Worm (Caenorhabditis elegans) whole organism, young adult: ENCODE results near the gene pqn-27.
A peak's percentile ranks its signal among the peaks of the same experiment; 100 is the strongest.

Experiments used
- B0019.2 ChIP-seq: fragments of 200-800 bp; sonication (Bioruptor generic); conservative IDR thresholded peaks from 2 replicates; pipeline ENCODE4 v1.3.6; 2022; ENCODE audit warnings: missing genetic modification reagents, missing genetic modification characterization, missing compliant biosample characterization
- B0035.1 ChIP-seq: sonication (generic microtip); optimal IDR thresholded peaks from 2 replicates; lab custom pipeline; 2016; ENCODE audit warnings: missing genetic modification characterization, mild to moderate bottlenecking, missing compliant biosample characterization, missing genotype, missing genetic modification reagents
- C17E4.6 ChIP-seq: fragments of 200-800 bp; sonication (Bioruptor generic); IDR thresholded peaks from 2 replicates; pipeline ENCODE4 v1.3.6; 2022; ENCODE audit warnings: missing genetic modification reagents, missing genetic modification characterization, missing compliant biosample characterization
- F22D6.2 ChIP-seq: sonication (generic microtip); optimal IDR thresholded peaks from 2 replicates; lab custom pipeline; 2016; ENCODE audit warnings: mild to moderate bottlenecking, missing genetic modification characterization, missing compliant biosample characterization
- F39B2.1 ChIP-seq: fragments of 200-800 bp; sonication (Bioruptor generic); IDR thresholded peaks from 2 replicates; pipeline ENCODE4 v1.3.6; 2022; ENCODE audit warnings: missing genetic modification reagents, missing genetic modification characterization, missing compliant biosample characterization
- F49E8.2 ChIP-seq: sonication (generic microtip); optimal IDR thresholded peaks from 3 replicates; lab custom pipeline; 2017; ENCODE audit warnings: missing genetic modification characterization, mild to moderate bottlenecking, missing compliant biosample characterization, antibody characterized with exemption, moderate library complexity; ENCODE audit not compliant: insufficient read depth
- F57C9.4 ChIP-seq: sonication (generic microtip); optimal IDR thresholded peaks from 2 replicates; lab custom pipeline; 2017; ENCODE audit warnings: mild to moderate bottlenecking, missing genetic modification characterization, missing compliant biosample characterization
- K11D2.4 ChIP-seq: fragments of 200-800 bp; sonication (Bioruptor generic); IDR thresholded peaks from 2 replicates; pipeline ENCODE4 v1.3.6; 2022; ENCODE audit warnings: missing genetic modification reagents, missing genetic modification characterization, missing compliant biosample characterization
- Y53G8AR.9 ChIP-seq: fragments of 200-800 bp; sonication (Bioruptor generic); conservative IDR thresholded peaks from 2 replicates; pipeline ENCODE4 v1.3.6; 2022; ENCODE audit warnings: missing genetic modification reagents, missing genetic modification characterization, missing compliant biosample characterization
- ZK185.1 ChIP-seq: sonication (generic microtip); optimal IDR thresholded peaks from 2 replicates; lab custom pipeline; 2016; ENCODE audit warnings: mild to moderate bottlenecking, missing genetic modification characterization, missing compliant biosample characterization; ENCODE audit not compliant: poor library complexity, severe bottlenecking
- atf-7 ChIP-seq: sonication (generic microtip); optimal IDR thresholded peaks from 2 replicates; lab custom pipeline; 2017; ENCODE audit warnings: mild to moderate bottlenecking, missing genetic modification characterization, missing compliant biosample characterization
- athp-1 ChIP-seq: sonication (generic microtip); optimal IDR thresholded peaks from 2 replicates; lab custom pipeline; 2017; ENCODE audit warnings: mild to moderate bottlenecking, missing genetic modification characterization, missing compliant biosample characterization
- attf-3 ChIP-seq: fragments of 200-800 bp; sonication (Bioruptor generic); conservative IDR thresholded peaks from 2 replicates; pipeline ENCODE4 v1.3.6; 2022; ENCODE audit warnings: missing genetic modification reagents, missing genetic modification characterization, missing compliant biosample characterization
- cebp-1 ChIP-seq, 2 experiments: fragments of 200-800 bp in 1 of 2; sonication (Bioruptor generic) in 1 of 2; sonication (generic microtip) in 1 of 2; IDR thresholded peaks in 1 of 2; optimal IDR thresholded peaks in 1 of 2; 2 replicates each; pipeline versions ENCODE4 v1.3.6 to Lab custom; 2017 to 2022; ENCODE audit warnings: missing compliant biosample characterization in 2 of 2, missing genetic modification characterization in 2 of 2, mild to moderate bottlenecking in 1 of 2, missing genetic modification reagents in 1 of 2, moderate library complexity in 1 of 2
- cebp-2 ChIP-seq: fragments of 200-800 bp; sonication (Bioruptor generic); IDR thresholded peaks from 2 replicates; pipeline ENCODE4 v1.3.6; 2022; ENCODE audit warnings: missing genetic modification characterization, missing compliant biosample characterization
- ceh-100 ChIP-seq: fragments of 200-800 bp; sonication (Bioruptor generic); IDR thresholded peaks from 2 replicates; pipeline ENCODE4 v1.3.6; 2022; ENCODE audit warnings: missing genetic modification reagents, missing genetic modification characterization, missing compliant biosample characterization
- ceh-40 ChIP-seq: fragments of 200-800 bp; sonication (Bioruptor generic); IDR thresholded peaks from 2 replicates; pipeline ENCODE4 v1.3.6; 2022; ENCODE audit warnings: missing genetic modification characterization, missing compliant biosample characterization
- egl-44 ChIP-seq: fragments of 200-800 bp; sonication (Bioruptor generic); IDR thresholded peaks from 2 replicates; pipeline ENCODE4 v1.3.6; 2022; ENCODE audit warnings: missing genetic modification reagents, missing genetic modification characterization, missing compliant biosample characterization
- ets-4 ChIP-seq: fragments of 200-800 bp; sonication (Bioruptor generic); optimal IDR thresholded peaks from 2 replicates; lab custom pipeline; 2018; ENCODE audit warnings: mild to moderate bottlenecking, missing genetic modification characterization, missing compliant biosample characterization
- hmg-1.2 ChIP-seq: fragments of 200-800 bp; sonication (Bioruptor generic); IDR thresholded peaks from 2 replicates; pipeline ENCODE4 v1.3.6; 2022; ENCODE audit warnings: missing genetic modification reagents, missing genetic modification characterization, missing compliant biosample characterization
- lin-35 ChIP-seq, 3 experiments: fragments of 150-350 bp in 2 of 3; sonication (generic microtip) in 1 of 3; optimal IDR thresholded peaks; 2 replicates each; lab custom pipeline; 2014 to 2018; ENCODE audit warnings: missing biosample characterization in 3 of 3, missing genetic modification characterization in 3 of 3, missing genetic modification reagents in 3 of 3
- lin-54 ChIP-seq: fragments of 200-800 bp; sonication (Bioruptor generic); optimal IDR thresholded peaks from 2 replicates; lab custom pipeline; 2018; ENCODE audit warnings: mild to moderate bottlenecking, missing genetic modification characterization, missing compliant biosample characterization
- lsl-1 ChIP-seq: fragments of 200-800 bp; sonication (Bioruptor generic); optimal IDR thresholded peaks from 2 replicates; lab custom pipeline; 2018; ENCODE audit warnings: mild to moderate bottlenecking, missing genetic modification characterization, moderate library complexity, missing compliant biosample characterization
- madf-6 ChIP-seq: fragments of 200-800 bp; sonication (Bioruptor generic); IDR thresholded peaks from 2 replicates; pipeline ENCODE4 v1.3.6; 2022; ENCODE audit warnings: missing genetic modification reagents, missing genetic modification characterization, missing compliant biosample characterization
- mcd-1 ChIP-seq: fragments of 200-800 bp; sonication (Bioruptor generic); IDR thresholded peaks from 2 replicates; pipeline ENCODE4 v1.3.6; 2022; ENCODE audit warnings: missing genetic modification reagents, missing genetic modification characterization, missing compliant biosample characterization
- mes-4 ChIP-seq: sonication (generic microtip); optimal IDR thresholded peaks from 2 replicates; lab custom pipeline; 2016; ENCODE audit warnings: missing genotype, missing genetic modification characterization, missing compliant biosample characterization
- mxl-1 ChIP-seq: sonication (generic microtip); optimal IDR thresholded peaks from 2 replicates; lab custom pipeline; 2016; ENCODE audit warnings: missing genetic modification characterization, missing compliant biosample characterization
- nhr-120 ChIP-seq: fragments of 200-800 bp; sonication (Bioruptor generic); IDR thresholded peaks from 2 replicates; pipeline ENCODE4 v1.3.6; 2022; ENCODE audit warnings: missing genetic modification characterization, missing compliant biosample characterization
- nhr-179 ChIP-seq: sonication (generic microtip); optimal IDR thresholded peaks from 2 replicates; lab custom pipeline; 2016; ENCODE audit warnings: mild to moderate bottlenecking, missing genetic modification characterization, missing compliant biosample characterization
- nhr-80 ChIP-seq: sonication (generic microtip); optimal IDR thresholded peaks from 2 replicates; lab custom pipeline; 2016; ENCODE audit warnings: missing genetic modification characterization, missing compliant biosample characterization
- nhr-90 ChIP-seq: sonication (generic microtip); optimal IDR thresholded peaks from 2 replicates; lab custom pipeline; 2016; ENCODE audit warnings: missing genotype, mild to moderate bottlenecking, missing genetic modification characterization, missing compliant biosample characterization
- repo-1 ChIP-seq: sonication (generic microtip); optimal IDR thresholded peaks from 2 replicates; lab custom pipeline; 2017; ENCODE audit warnings: mild to moderate bottlenecking, missing genetic modification characterization, missing compliant biosample characterization
- sdz-38 ChIP-seq: sonication (generic microtip); optimal IDR thresholded peaks from 2 replicates; lab custom pipeline; 2016; ENCODE audit warnings: missing genotype, missing genetic modification characterization, missing compliant biosample characterization
- sea-2 ChIP-seq: fragments of 200-800 bp; sonication (Bioruptor generic); IDR thresholded peaks from 2 replicates; pipeline ENCODE4 v1.3.6; 2022; ENCODE audit warnings: missing genetic modification characterization, missing compliant biosample characterization
- snpc-1.3 ChIP-seq: sonication (generic microtip); optimal IDR thresholded peaks from 2 replicates; lab custom pipeline; 2017; ENCODE audit warnings: missing genetic modification characterization, mild to moderate bottlenecking, missing compliant biosample characterization, antibody characterized with exemption, moderate library complexity, missing genotype, missing genetic modification reagents; ENCODE audit not compliant: insufficient read depth
- snpc-3.4 ChIP-seq: sonication (generic microtip); optimal IDR thresholded peaks from 2 replicates; lab custom pipeline; 2017; ENCODE audit warnings: missing genetic modification characterization, mild to moderate bottlenecking, missing compliant biosample characterization, antibody characterized with exemption, moderate library complexity, missing genotype, missing genetic modification reagents
- snpc-4 ChIP-seq, 5 experiments: fragments of 150-350 bp in 1 of 5; sonication (generic microtip) in 4 of 5; optimal IDR thresholded peaks; 2 replicates each; lab custom pipeline; 2014 to 2018; ENCODE audit warnings: missing genetic modification characterization in 5 of 5, missing biosample characterization in 3 of 5, antibody characterized with exemption in 2 of 5, mild to moderate bottlenecking in 2 of 5, missing compliant biosample characterization in 2 of 5, missing genotype in 2 of 5, moderate library complexity in 2 of 5, missing genetic modification reagents in 1 of 5
- tbp1 ChIP-seq: fragments of 200-800 bp; sonication (Bioruptor generic); optimal IDR thresholded peaks from 2 replicates; lab custom pipeline; 2018; ENCODE audit warnings: mild to moderate bottlenecking, missing genetic modification characterization, missing compliant biosample characterization
- tbx-9 ChIP-seq: sonication (generic microtip); optimal IDR thresholded peaks from 2 replicates; lab custom pipeline; 2016; ENCODE audit warnings: borderline replicate concordance, missing genetic modification characterization, inconsistent platforms, missing compliant biosample characterization
- unc-62 ChIP-seq: fragments of 150-350 bp; optimal IDR thresholded peaks from 2 replicates; lab custom pipeline; 2014; ENCODE audit warnings: missing biosample characterization, missing genetic modification reagents, missing genetic modification characterization
- zfh-2 ChIP-seq: fragments of 200-800 bp; sonication (Bioruptor generic); conservative IDR thresholded peaks from 2 replicates; pipeline ENCODE4 v1.3.6; 2022; ENCODE audit warnings: missing genetic modification reagents, missing genetic modification characterization, missing compliant biosample characterization
- ztf-26 ChIP-seq: sonication (generic microtip); optimal IDR thresholded peaks from 2 replicates; lab custom pipeline; 2017; ENCODE audit warnings: missing genetic modification characterization, missing compliant biosample characterization
- ztf-6 ChIP-seq: fragments of 200-800 bp; sonication (Bioruptor generic); IDR thresholded peaks from 2 replicates; pipeline ENCODE4 v1.3.6; 2022; ENCODE audit warnings: missing genetic modification reagents, missing genetic modification characterization, missing compliant biosample characterization

pqn-27 gene

DNA sequence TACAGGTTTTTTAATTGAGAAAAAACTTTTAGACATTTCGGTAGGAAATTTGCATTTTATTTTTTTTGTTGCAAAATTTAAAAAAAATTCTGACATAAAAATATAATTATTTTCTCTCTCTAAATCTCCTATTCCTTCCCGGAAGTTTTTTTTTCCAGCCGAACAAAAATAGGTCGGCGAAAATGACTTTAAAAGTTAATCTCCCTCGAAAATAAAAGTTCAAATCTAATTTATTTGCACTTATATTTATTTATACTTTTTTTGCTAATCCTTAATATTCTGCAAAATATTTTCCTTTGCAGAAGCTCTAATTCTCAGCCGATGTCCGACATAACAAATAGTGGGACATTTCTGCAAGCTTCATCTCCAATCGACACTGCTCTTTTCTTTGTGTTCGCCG is 41.1 kb upstream of the pqn-27 start, which contains the start of gene F45H10.5:
Gene F45H10.5 (plus strand): TSS at position 301 of the 400 bp plus-strand sequence.
- TF ChIP-seq Y53G8AR.9 (GFP tag; lab: Robert Waterston, UW) (no peak), nhr-120 (no peak), K11D2.4 (no peak), F57C9.4 (tag; lab: Kevin White, UChicago) (no peak)

DNA sequence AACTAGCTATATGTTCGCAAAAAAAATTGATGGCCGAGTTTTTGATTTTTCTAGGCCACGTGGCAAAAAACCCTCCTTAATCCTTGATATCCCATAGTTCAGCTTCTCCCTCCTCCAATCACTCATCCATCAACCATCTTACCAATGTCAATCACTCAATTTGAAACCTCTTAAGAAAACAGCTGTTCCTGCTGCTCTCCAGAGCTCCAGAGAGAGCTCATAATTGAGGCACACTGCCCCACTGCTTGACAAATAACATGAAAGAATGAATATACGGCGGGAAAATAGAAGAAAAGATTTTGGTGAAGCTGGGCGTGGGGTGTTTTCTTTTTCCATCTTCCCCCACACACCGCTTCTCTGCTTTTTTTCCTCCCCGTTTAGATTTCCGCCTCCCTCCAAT is 40.1 kb upstream of the pqn-27 start:
- TF ChIP-seq mxl-1 (tag; lab: Kevin White, UChicago), result no peak
- TF ChIP-seq cebp-2 (GFP tag; lab: Robert Waterston, UW), result no peak
- TF ChIP-seq mcd-1 (GFP tag; lab: Robert Waterston, UW), result no peak
- TF ChIP-seq repo-1 (tag; lab: Kevin White, UChicago), result no peak
- no peak for TF ChIP-seq nhr-179
- no peak for TF ChIP-seq snpc-1.3 (tag; lab: Kevin White, UChicago)
- no peak for TF ChIP-seq zfh-2
- no peak for TF ChIP-seq atf-7 (tag; lab: Kevin White, UChicago)
- no peak for TF ChIP-seq sdz-38 (tag; lab: Kevin White, UChicago)
- no peak for TF ChIP-seq ztf-6 (GFP tag; lab: Robert Waterston, UW)
- TF ChIP-seq ceh-100 (GFP tag; lab: Robert Waterston, UW), result no peak
- no peak for TF ChIP-seq F49E8.2
- no peak for TF ChIP-seq snpc-4 (GFP tag; optimal IDR thresholded peaks at IDR 0.05; lab: Kevin White, UChicago)
- no peak for TF ChIP-seq snpc-4 (tag; optimal IDR thresholded peaks at IDR 0.05; lab: Kevin White, UChicago)
- TF ChIP-seq B0019.2 (GFP tag; lab: Robert Waterston, UW), result no peak
- no peak for TF ChIP-seq C17E4.6 (GFP tag; lab: Robert Waterston, UW)
- TF ChIP-seq ets-4 (GFP tag; lab: Kevin White, UChicago), result no peak
- no peak for TF ChIP-seq tbx-9 (tag; lab: Kevin White, UChicago)
- no peak for TF ChIP-seq ceh-40
- TF ChIP-seq ZK185.1 (tag; lab: Kevin White, UChicago), result no peak
- no peak for TF ChIP-seq B0035.1 (tag; lab: Kevin White, UChicago)
- TF ChIP-seq, all 124 proteins: peak for 0

DNA sequence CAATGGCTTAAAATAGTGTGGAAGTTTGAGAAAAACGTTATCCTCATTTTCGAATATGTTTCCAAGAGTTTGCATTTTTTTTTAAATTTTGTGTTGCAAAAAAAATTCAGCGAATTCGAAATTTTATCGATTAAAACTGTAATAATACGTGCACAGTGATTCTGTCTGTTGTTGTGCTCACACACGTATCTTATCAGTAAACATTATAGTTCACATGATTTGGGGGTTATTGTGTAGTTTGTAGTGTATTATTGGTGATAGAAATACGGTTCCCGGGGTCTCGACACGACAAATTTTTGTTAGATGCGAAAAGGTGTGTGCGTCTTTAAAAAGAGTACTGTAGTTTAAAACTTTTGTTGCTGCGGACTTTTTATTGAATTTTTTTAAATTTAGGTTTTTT is 35.3 kb upstream of the pqn-27 start, which contains the start of gene drr-1:
Gene drr-1 (minus strand): TSS at position 183 of the 400 bp plus-strand sequence.
- TF ChIP-seq F22D6.2 (tag; lab: Kevin White, UChicago) (no peak), nhr-80 (tag; lab: Kevin White, UChicago) (peak; percentile 38)

DNA sequence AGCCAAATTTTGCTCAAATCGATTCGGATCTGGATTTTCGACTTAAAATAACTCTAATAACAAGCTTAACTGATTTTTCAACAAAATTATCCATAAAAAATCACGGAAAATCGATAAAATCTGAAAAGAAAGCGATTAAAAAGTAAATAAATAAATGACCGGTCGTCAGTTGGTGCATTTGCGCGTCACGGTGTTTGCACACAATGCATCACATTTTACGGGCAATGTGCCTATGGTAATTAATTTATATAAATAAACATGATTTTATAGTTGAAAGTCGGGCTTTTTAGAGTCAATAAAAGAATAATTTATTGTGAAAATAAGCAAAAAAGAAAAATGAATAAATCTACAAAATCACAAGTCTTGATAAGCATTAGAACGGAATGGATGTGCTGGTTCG is 34.3 kb upstream of the pqn-27 start:
- TF ChIP-seq hmg-1.2 (GFP tag; lab: Robert Waterston, UW) (0 out of 2 replicates have a peak, but pooled peaks have one; percentile 12), egl-44 (GFP tag; lab: Robert Waterston, UW) (no peak), snpc-3.4 (tag; lab: Kevin White, UChicago) (peak; percentile 9), mes-4 (no peak), unc-62 (GFP tag; lab: Kevin White, UChicago) (no peak), F39B2.1 (GFP tag; lab: Robert Waterston, UW) (no peak), snpc-4 (GFP tag; optimal IDR thresholded peaks at IDR 0.05; lab: Kevin White, UChicago) (no peak), snpc-4 (tag; optimal IDR thresholded peaks at IDR 0.05; lab: Kevin White, UChicago) (peak in 1 of 4 experiments; percentile 31), attf-3 (GFP tag; lab: Robert Waterston, UW) (no peak), madf-6 (peak; percentile 65), sea-2 (GFP tag; lab: Robert Waterston, UW) (no peak), lin-54 (GFP tag; lab: Kevin White, UChicago) (peak; percentile 33), cebp-2 (GFP tag; lab: Robert Waterston, UW) (no peak), tbp1 (GFP tag; lab: Kevin White, UChicago) (no peak), athp-1 (peak; percentile 88), mcd-1 (GFP tag; lab: Robert Waterston, UW) (peak; percentile 26; the same call in 1 of the 2 replicates), cebp-1 (GFP tag; IDR thresholded peaks at IDR 0.05; lab: Robert Waterston, UW) (no peak), cebp-1 (tag; optimal IDR thresholded peaks at IDR 0.05; lab: Kevin White, UChicago) (peak; percentile 10), lsl-1 (GFP tag; lab: Kevin White, UChicago) (peak; percentile 75), nhr-90 (tag; lab: Kevin White, UChicago) (no peak), atf-7 (tag; lab: Kevin White, UChicago) (no peak), lin-35 (GFP tag; optimal IDR thresholded peaks at IDR 0.05; lab: Kevin White, UChicago) (peak in 1 of 3 experiments; percentile 8), ztf-26 (tag; lab: Kevin White, UChicago) (no peak)
